Fruit fly (Drosophila melanogaster): ENCODE results near the gene Polr3A.

DNA sequence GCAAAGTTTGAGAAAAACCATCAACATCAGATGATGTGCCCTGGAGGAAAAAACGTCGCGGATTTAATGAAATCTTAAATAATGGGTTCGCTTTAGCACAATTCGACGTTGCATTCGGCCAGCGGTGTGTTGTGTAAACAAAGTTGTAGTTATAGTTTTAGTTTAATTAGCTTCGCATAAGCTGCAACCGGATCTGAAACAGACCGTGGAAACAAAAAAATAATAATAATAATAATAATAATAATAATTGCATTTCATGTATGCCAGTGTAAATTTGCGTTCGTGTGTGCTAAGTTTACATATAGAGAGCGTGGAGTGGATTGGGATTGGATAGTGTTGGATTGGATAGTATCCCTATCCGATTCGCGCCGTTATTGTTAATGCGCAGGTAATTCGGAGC is 42.0 kb downstream of the Polr3A start:
- TF ChIP-seq CG8478 (optimal IDR thresholded peaks at IDR 0.05) (no peak), CTCF (optimal IDR thresholded peaks at IDR 0.05) (no peak)

All from S2 (cell line).